Fruit fly (Drosophila melanogaster): ENCODE measurements around the gene sws.

sws gene

dm6 chrX:7968215-7968799 lies at the start of gene sws:
sws (minus strand) TSS chrX:7968236.
- TF ChIP-seq CG17801 (GFP tag; optimal IDR thresholded peaks at IDR 0.05; ENCODE audit: partially characterized antibody) = peak; percentile 42

dm6 chrX:7995171-7995747 lies 27.2 kb upstream of the sws start, which contains the start of gene Tbh:
Tbh (plus strand) TSS chrX:7995697.
- TF ChIP-seq CG17801 (GFP tag; optimal IDR thresholded peaks at IDR 0.05; ENCODE audit: partially characterized antibody) = no peak

- peak; percentile 0 for TF ChIP-seq CG17801 (GFP tag; optimal IDR thresholded peaks at IDR 0.05; ENCODE audit: partially characterized antibody)
Observed at dm6 chrX:7986551-7986950, 18.5 kb upstream of the sws start.

- TF ChIP-seq CG17801 (GFP tag; optimal IDR thresholded peaks at IDR 0.05; ENCODE audit: partially characterized antibody) = peak; percentile 88
Observed at dm6 chrX:7980786-7981185, 12.8 kb upstream of the sws start.

dm6 chrX:7979202-7979601 lies 11.2 kb upstream of the sws start:
- TF ChIP-seq CG17801 (GFP tag; optimal IDR thresholded peaks at IDR 0.05; ENCODE audit: partially characterized antibody) = no peak

dm6 chrX:7978027-7978426 lies 10.0 kb upstream of the sws start:
- no peak for TF ChIP-seq CG17801 (GFP tag; optimal IDR thresholded peaks at IDR 0.05; ENCODE audit: partially characterized antibody)

dm6 chrX:7976976-7977834 lies 9.2 kb upstream of the sws start:
- no peak for TF ChIP-seq CG17801 (GFP tag; optimal IDR thresholded peaks at IDR 0.05; ENCODE audit: partially characterized antibody)

dm6 chrX:7975516-7976257 lies 7.7 kb upstream of the sws start:
- no peak for TF ChIP-seq CG17801 (GFP tag; optimal IDR thresholded peaks at IDR 0.05; ENCODE audit: partially characterized antibody)

dm6 chrX:7973325-7973954 lies 5.4 kb upstream of the sws start:
- no peak for TF ChIP-seq CG17801 (GFP tag; optimal IDR thresholded peaks at IDR 0.05; ENCODE audit: partially characterized antibody)

- TF ChIP-seq CG17801 (GFP tag; optimal IDR thresholded peaks at IDR 0.05; ENCODE audit: partially characterized antibody) = peak; percentile 52
Observed at dm6 chrX:7972363-7972942, 4.4 kb upstream of the sws start.

dm6 chrX:7970396-7970795 lies 2.4 kb upstream of the sws start:
- peak; percentile 72 for TF ChIP-seq CG17801 (GFP tag; optimal IDR thresholded peaks at IDR 0.05; ENCODE audit: partially characterized antibody)

- peak; percentile 29 for TF ChIP-seq CG17801 (GFP tag; optimal IDR thresholded peaks at IDR 0.05; ENCODE audit: partially characterized antibody)
Observed at dm6 chrX:7969188-7969829, 1.3 kb upstream of the sws start.

dm6 chrX:7967848-7968143 lies 240 bp downstream of the sws start:
- no peak for TF ChIP-seq CG17801 (GFP tag; optimal IDR thresholded peaks at IDR 0.05; ENCODE audit: partially characterized antibody)
